Worm (Caenorhabditis elegans): ENCODE results near the gene pod-2.

The pod-2 gene

ce11 chrII:1105291-1105690 is 31.3 kb upstream of the pod-2 start:
- no peak for TF ChIP-seq hmg-1.2 (GFP tag; IDR thresholded peaks at IDR 0.05)
- no peak for TF ChIP-seq zim-3 (tag; optimal IDR thresholded peaks at IDR 0.05)
- no peak for TF ChIP-seq hlh-12 (tag; optimal IDR thresholded peaks at IDR 0.05)
- peak; percentile 53; the same call in 1 of the 2 replicates for TF ChIP-seq mcd-1 (GFP tag; IDR thresholded peaks at IDR 0.05)
- TF ChIP-seq madf-10 (tag; optimal IDR thresholded peaks at IDR 0.05): no peak
- peak; percentile 95 for TF ChIP-seq zfh-2 (GFP tag; conservative IDR thresholded peaks at IDR 0.05)
- TF ChIP-seq egrh-3 (GFP tag; IDR thresholded peaks at IDR 0.05): peak; percentile 99
- no peak for TF ChIP-seq T26A5.8 (tag; optimal IDR thresholded peaks at IDR 0.05)
- TF ChIP-seq B0336.3 (GFP tag; IDR thresholded peaks at IDR 0.05): no peak
- no peak for TF ChIP-seq chd-7 (tag; optimal IDR thresholded peaks at IDR 0.05)

ce11 chrII:1106914-1107597 is 29.5 kb upstream of the pod-2 start, which contains the start of gene col-40:
col-40 (minus strand) TSS chrII:1106964.
- TF ChIP-seq tbp1 (GFP tag; optimal IDR thresholded peaks at IDR 0.05): peak; percentile 74
- no peak for TF ChIP-seq T26A5.8 (tag; optimal IDR thresholded peaks at IDR 0.05)
- TF ChIP-seq cebp-2 (GFP tag; IDR thresholded peaks at IDR 0.05): no peak
- peak; percentile 6 for TF ChIP-seq B0261.1 (tag; optimal IDR thresholded peaks at IDR 0.05)
- TF ChIP-seq egl-44 (GFP tag; IDR thresholded peaks at IDR 0.05): no peak
- no peak for TF ChIP-seq K11D2.4 (GFP tag; IDR thresholded peaks at IDR 0.05)
- TF ChIP-seq snpc-1.1 (tag; optimal IDR thresholded peaks at IDR 0.05; ENCODE audit: insufficient read depth): peak; percentile 9
- peak; percentile 7 for TF ChIP-seq rpc-1 (optimal IDR thresholded peaks at IDR 0.05)
- peak; percentile 65 for TF ChIP-seq rpc-1 (tag; optimal IDR thresholded peaks at IDR 0.05)

- TF ChIP-seq lag-1 (GFP tag; IDR thresholded peaks at IDR 0.05): no peak
- TF ChIP-seq madf-8 (GFP tag; conservative IDR thresholded peaks at IDR 0.05): no peak
- TF ChIP-seq athp-1 (tag; optimal IDR thresholded peaks at IDR 0.05): no peak
- TF ChIP-seq ets-4 (GFP tag; optimal IDR thresholded peaks at IDR 0.05): no peak
- TF ChIP-seq nhr-80 (tag; optimal IDR thresholded peaks at IDR 0.05): no peak
- no peak for TF ChIP-seq xnd-1 (tag; optimal IDR thresholded peaks at IDR 0.05)
- no peak for TF ChIP-seq tlf-1 (GFP tag; optimal IDR thresholded peaks at IDR 0.05)
- TF ChIP-seq lin-35 (GFP tag; optimal IDR thresholded peaks at IDR 0.05): no peak
- no peak for TF ChIP-seq efl-1 (GFP tag; optimal IDR thresholded peaks at IDR 0.05)
- TF ChIP-seq Y67H2A.10 (GFP tag; conservative IDR thresholded peaks at IDR 0.05): no peak
- TF ChIP-seq dpl-1 (GFP tag; optimal IDR thresholded peaks at IDR 0.05): no peak
- no peak for TF ChIP-seq hlh-12 (tag; optimal IDR thresholded peaks at IDR 0.05)
- TF ChIP-seq F55B11.4 (tag; optimal IDR thresholded peaks at IDR 0.05; ENCODE audit: borderline replicate concordance, insufficient read depth): no peak
- TF ChIP-seq lir-1 (GFP tag; conservative IDR thresholded peaks at IDR 0.05): no peak
- TF ChIP-seq hmg-20 (GFP tag; IDR thresholded peaks at IDR 0.05): no peak
- no peak for TF ChIP-seq B0019.2 (GFP tag; conservative IDR thresholded peaks at IDR 0.05)
- no peak for TF ChIP-seq nhr-27 (tag; optimal IDR thresholded peaks at IDR 0.05)
- TF ChIP-seq unc-62 (GFP tag; optimal IDR thresholded peaks at IDR 0.05): no peak
- no peak for TF ChIP-seq C06A6.2 (GFP tag; conservative IDR thresholded peaks at IDR 0.05)
These were observed 25.7 kb upstream of the pod-2 start, which contains the start of gene lips-11 for ce11 chrII:1110901-1111300. lips-11 (minus strand) TSS chrII:1111001.

Data from whole organism, young adult.